Worm (Caenorhabditis elegans): Measurements from ENCODE around the gene M01H9.2.

M01H9.2 gene

ce11 chrIV:4446884-4447283, 16.1 kb downstream of the M01H9.2 start (continued):
- TF ChIP-seq tbx-9 (tag; optimal IDR thresholded peaks at IDR 0.05; ENCODE audit: borderline replicate concordance) (no peak), F10E7.11 (tag; optimal IDR thresholded peaks at IDR 0.05) (no peak), ztf-26 (tag; optimal IDR thresholded peaks at IDR 0.05) (no peak), lsy-27 (tag; optimal IDR thresholded peaks at IDR 0.05; ENCODE audit: borderline replicate concordance, insufficient read depth) (no peak), fkh-3 (tag; optimal IDR thresholded peaks at IDR 0.05) (no peak), ceh-100 (GFP tag; IDR thresholded peaks at IDR 0.05) (peak; percentile 39), B0035.1 (tag; optimal IDR thresholded peaks at IDR 0.05) (no peak), F52B5.7 (tag; optimal IDR thresholded peaks at IDR 0.05) (no peak), ztf-22 (GFP tag; optimal IDR thresholded peaks at IDR 0.05) (no peak), unc-130 (GFP tag; optimal IDR thresholded peaks at IDR 0.05) (no peak), B0261.1 (tag; optimal IDR thresholded peaks at IDR 0.05) (no peak), hsf-1 (GFP tag; IDR thresholded peaks at IDR 0.05) (peak; percentile 66), lir-1 (GFP tag; conservative IDR thresholded peaks at IDR 0.05) (no peak), gei-17 (GFP tag; optimal IDR thresholded peaks at IDR 0.05) (no peak), die-1 (tag; optimal IDR thresholded peaks at IDR 0.05) (no peak), ceh-91 (GFP tag; IDR thresholded peaks at IDR 0.05) (no peak), Y56A3A.18 (GFP tag; IDR thresholded peaks at IDR 0.05) (no peak), hmg-1.2 (GFP tag; IDR thresholded peaks at IDR 0.05) (peak; percentile 52), mes-4 (tag; optimal IDR thresholded peaks at IDR 0.05) (no peak), aptf-3 (GFP tag; IDR thresholded peaks at IDR 0.05) (no peak), nfyb-1 (GFP tag; IDR thresholded peaks at IDR 0.05) (0 out of 2 replicates have a peak, but pooled peaks have one; percentile 15), F57A8.1 (GFP tag; optimal IDR thresholded peaks at IDR 0.05) (no peak), attf-5 (GFP tag; optimal IDR thresholded peaks at IDR 0.05) (peak; percentile 1), cebp-1 (GFP tag; IDR thresholded peaks at IDR 0.05) (no peak), cebp-1 (tag; optimal IDR thresholded peaks at IDR 0.05) (no peak), attf-3 (GFP tag; conservative IDR thresholded peaks at IDR 0.05) (no peak), lag-1 (GFP tag; IDR thresholded peaks at IDR 0.05) (no peak), ets-4 (GFP tag; optimal IDR thresholded peaks at IDR 0.05) (no peak), ztf-25 (GFP tag; IDR thresholded peaks at IDR 0.05) (no peak), C17E4.6 (GFP tag; IDR thresholded peaks at IDR 0.05) (0 out of 2 replicates have a peak, but pooled peaks have one; percentile 61), hlh-26 (GFP tag; conservative IDR thresholded peaks at IDR 0.05) (no peak), B0336.3 (GFP tag; IDR thresholded peaks at IDR 0.05) (peak; percentile 52; the same call in 1 of the 2 replicates), Y53F4B.3 (GFP tag; IDR thresholded peaks at IDR 0.05) (0 out of 2 replicates have a peak, but pooled peaks have one; percentile 13), rpc-1 (optimal IDR thresholded peaks at IDR 0.05) (no peak), rpc-1 (tag; optimal IDR thresholded peaks at IDR 0.05) (no peak), dpl-1 (GFP tag; optimal IDR thresholded peaks at IDR 0.05) (no peak), him-1 (tag; optimal IDR thresholded peaks at IDR 0.05) (no peak), snpc-3.4 (tag; optimal IDR thresholded peaks at IDR 0.05) (peak; percentile 35), pha-4 (tag; optimal IDR thresholded peaks at IDR 0.05) (no peak), Y53G8AR.9 (GFP tag; conservative IDR thresholded peaks at IDR 0.05) (peak; percentile 81), madf-10 (tag; optimal IDR thresholded peaks at IDR 0.05) (no peak), sea-2 (GFP tag; IDR thresholded peaks at IDR 0.05) (no peak), ccch-3 (GFP tag; optimal IDR thresholded peaks at IDR 0.05) (no peak), lin-35 (GFP tag; optimal IDR thresholded peaks at IDR 0.05) (no peak), athp-1 (tag; optimal IDR thresholded peaks at IDR 0.05) (no peak), ceh-79 (tag; optimal IDR thresholded peaks at IDR 0.05) (no peak), lin-26 (GFP tag; IDR thresholded peaks at IDR 0.05) (peak; percentile 71; the same call in 1 of the 2 replicates), ama-1 (optimal IDR thresholded peaks at IDR 0.05) (no peak), ama-1 (GFP tag; optimal IDR thresholded peaks at IDR 0.05) (no peak), F57C9.4 (tag; optimal IDR thresholded peaks at IDR 0.05) (no peak)
